Worm (Caenorhabditis elegans): Measurements from ENCODE around the gene orc-1.

The orc-1 gene

DNA sequence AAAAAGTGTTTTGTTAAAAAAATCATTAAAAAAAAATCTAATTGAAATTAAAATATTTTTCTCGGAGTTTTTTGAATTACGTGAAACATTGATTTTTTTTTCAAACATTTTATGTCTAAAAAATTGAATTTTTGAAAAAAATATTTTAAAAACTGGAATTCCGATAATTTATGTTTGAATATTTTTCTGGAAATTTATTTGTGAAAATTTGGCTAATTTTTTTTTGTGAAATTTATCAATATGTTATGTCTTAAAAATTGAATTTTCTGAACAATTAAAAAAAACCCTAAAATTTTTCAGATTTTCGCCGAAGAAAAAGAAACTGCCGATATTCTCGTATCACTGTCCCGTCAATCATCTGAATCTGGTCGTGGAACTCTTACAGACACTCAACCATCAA, 30.6 kb upstream of the orc-1 start, which contains the start of gene Y39A1A.24:
TSS of gene Y39A1A.24 (plus strand) at position 301 of the 400 bp plus-strand sequence.
- TF ChIP-seq Y55F3AM.14 (GFP tag; optimal IDR thresholded peaks at IDR 0.05) (no peak), alr-1 (tag; optimal IDR thresholded peaks at IDR 0.05) (no peak)

DNA sequence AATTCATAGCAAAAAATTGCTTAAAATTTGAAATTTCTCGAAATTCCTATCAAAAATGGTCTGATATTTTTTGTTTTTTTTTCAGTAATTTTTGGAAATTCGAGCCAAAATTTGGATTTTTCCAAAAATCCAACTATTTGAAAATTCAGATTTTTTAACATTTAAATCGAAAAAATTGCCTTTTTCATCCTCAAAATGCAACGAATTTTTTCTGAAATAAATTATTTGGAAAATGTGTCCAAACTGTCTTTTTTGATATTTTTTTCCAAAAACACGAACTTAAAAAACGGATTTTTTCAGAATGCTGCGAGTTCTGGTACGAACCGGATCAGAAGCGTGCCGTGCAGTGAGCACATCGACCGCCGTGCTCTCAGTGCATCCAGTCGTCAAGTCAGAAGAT, 27.8 kb upstream of the orc-1 start, which contains the start of gene mrpl-22:
TSS of gene mrpl-22 (plus strand) at position 301 of the 400 bp plus-strand sequence.
- no peak for TF ChIP-seq mbf-1 (tag; optimal IDR thresholded peaks at IDR 0.05)
- TF ChIP-seq ceh-16 (tag; optimal IDR thresholded peaks at IDR 0.05): no peak
- no peak for TF ChIP-seq blmp-1 (tag; optimal IDR thresholded peaks at IDR 0.05; ENCODE audit: insufficient read depth)
- TF ChIP-seq crh-2 (tag; optimal IDR thresholded peaks at IDR 0.05): no peak
- TF ChIP-seq gmeb-1 (tag; optimal IDR thresholded peaks at IDR 0.05): no peak
- no peak for TF ChIP-seq sem-4 (tag; optimal IDR thresholded peaks at IDR 0.05)
- TF ChIP-seq nhr-129 (tag; optimal IDR thresholded peaks at IDR 0.05): no peak
- TF ChIP-seq ceh-82 (tag; optimal IDR thresholded peaks at IDR 0.05): no peak
- no peak for TF ChIP-seq Y55F3AM.14 (GFP tag; optimal IDR thresholded peaks at IDR 0.05)
- no peak for TF ChIP-seq nhr-237 (tag; optimal IDR thresholded peaks at IDR 0.05)
- no peak for TF ChIP-seq mab-5 (tag; optimal IDR thresholded peaks at IDR 0.05)
- TF ChIP-seq ztf-11 (tag; optimal IDR thresholded peaks at IDR 0.05): no peak

DNA sequence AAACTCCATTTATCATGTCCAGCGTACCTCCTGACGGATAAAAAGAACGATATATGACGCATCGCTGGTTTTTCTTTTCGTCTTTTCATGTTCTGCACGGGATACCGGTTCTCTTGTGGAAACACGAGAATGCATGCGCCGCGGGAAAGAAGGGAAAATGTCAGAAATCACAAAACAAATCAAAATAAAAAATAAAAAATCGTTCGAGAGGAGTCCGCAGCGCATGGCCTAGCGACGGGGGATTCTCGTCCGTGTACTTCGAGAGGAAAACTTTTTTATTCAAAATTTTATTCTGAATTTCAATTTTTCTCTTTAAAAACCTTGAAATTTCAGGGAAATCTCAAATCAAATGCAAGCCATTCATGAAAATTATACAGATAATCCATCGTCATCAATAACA, 21.7 kb upstream of the orc-1 start, which contains the start of the genes lron-10 and hpr-9:
TSS of gene lron-10 (minus strand) at position 162 of the 400 bp plus-strand sequence.
TSS of gene hpr-9 (plus strand) at position 344 of the 400 bp plus-strand sequence.
- TF ChIP-seq blmp-1 (tag; optimal IDR thresholded peaks at IDR 0.05; ENCODE audit: insufficient read depth) (peak; percentile 46), sem-4 (tag; optimal IDR thresholded peaks at IDR 0.05) (peak; percentile 79), nhr-77 (tag; optimal IDR thresholded peaks at IDR 0.05) (no peak), snpc-4 (tag; optimal IDR thresholded peaks at IDR 0.05) (peak; percentile 50), nhr-11 (tag; optimal IDR thresholded peaks at IDR 0.05) (no peak), lsy-2 (tag; optimal IDR thresholded peaks at IDR 0.05) (peak; percentile 54 to 85), nhr-10 (tag; optimal IDR thresholded peaks at IDR 0.05) (no peak), C34F6.9 (tag; optimal IDR thresholded peaks at IDR 0.05) (peak; percentile 69), ama-1 (optimal IDR thresholded peaks at IDR 0.05) (no peak), crh-2 (tag; optimal IDR thresholded peaks at IDR 0.05) (peak; percentile 73), lin-11 (tag; optimal IDR thresholded peaks at IDR 0.05) (peak; percentile 28), nhr-12 (tag; optimal IDR thresholded peaks at IDR 0.05) (no peak), ztf-11 (tag; optimal IDR thresholded peaks at IDR 0.05) (no peak), egl-27 (tag; optimal IDR thresholded peaks at IDR 0.05) (peak; percentile 70), F13H6.1 (tag; optimal IDR thresholded peaks at IDR 0.05) (peak; percentile 75), unc-62 (GFP tag; optimal IDR thresholded peaks at IDR 0.05) (no peak), ceh-16 (tag; optimal IDR thresholded peaks at IDR 0.05) (no peak), Y55F3AM.14 (GFP tag; optimal IDR thresholded peaks at IDR 0.05) (peak; percentile 70), nhr-25 (tag; optimal IDR thresholded peaks at IDR 0.05) (peak; percentile 84), lin-13 (GFP tag; optimal IDR thresholded peaks at IDR 0.05) (peak; percentile 68), nhr-21 (tag; optimal IDR thresholded peaks at IDR 0.05) (peak; percentile 89), nhr-129 (tag; optimal IDR thresholded peaks at IDR 0.05) (peak; percentile 31), unc-55 (GFP tag; optimal IDR thresholded peaks at IDR 0.05) (peak; percentile 69), ceh-82 (tag; optimal IDR thresholded peaks at IDR 0.05) (no peak), R02D3.7 (tag; optimal IDR thresholded peaks at IDR 0.05) (no peak), gmeb-1 (tag; optimal IDR thresholded peaks at IDR 0.05) (peak; percentile 87), unc-39 (tag; optimal IDR thresholded peaks at IDR 0.05) (no peak), sma-3 (GFP tag; optimal IDR thresholded peaks at IDR 0.05) (peak; percentile 93), sma-9 (GFP tag; optimal IDR thresholded peaks at IDR 0.05) (peak; percentile 81), sma-9 (tag; optimal IDR thresholded peaks at IDR 0.05) (no peak), mdl-1 (tag; optimal IDR thresholded peaks at IDR 0.05) (peak in 1 of 2 experiments; percentile 1), nhr-23 (tag; optimal IDR thresholded peaks at IDR 0.05) (no peak), fos-1 (tag; optimal IDR thresholded peaks at IDR 0.05) (peak; percentile 70), lin-39 (tag; optimal IDR thresholded peaks at IDR 0.05) (no peak), ztf-4 (tag; optimal IDR thresholded peaks at IDR 0.05) (peak; percentile 37), ZK546.5 (tag; optimal IDR thresholded peaks at IDR 0.05) (no peak), ztf-1 (GFP tag; conservative IDR thresholded peaks at IDR 0.05) (no peak)
